Worm (Caenorhabditis elegans) whole organism, L2 larva: ENCODE data around the gene F35A5.2.

Experiments
- C34F6.9 ChIP-seq: fragments of 150-350 bp; optimal IDR thresholded peaks from 2 replicates; lab custom pipeline; 2014; ENCODE audit warnings: missing biosample characterization, missing genetic modification characterization
- F13H6.1 ChIP-seq: sonication (generic microtip); optimal IDR thresholded peaks from 2 replicates; lab custom pipeline; 2016; ENCODE audit warnings: missing genetic modification characterization, missing compliant biosample characterization
- aly-2 ChIP-seq: fragments of 150-350 bp; optimal IDR thresholded peaks from 2 replicates; lab custom pipeline; 2014; ENCODE audit warnings: missing biosample characterization, missing genetic modification characterization
- blmp-1 ChIP-seq: sonication (generic microtip); optimal IDR thresholded peaks from 2 replicates; lab custom pipeline; 2017; ENCODE audit warnings: missing genetic modification characterization, mild to moderate bottlenecking, missing compliant biosample characterization, antibody characterized with exemption, moderate library complexity; ENCODE audit not compliant: insufficient read depth
- ceh-16 ChIP-seq: fragments of 150-350 bp; optimal IDR thresholded peaks from 2 replicates; lab custom pipeline; 2014; ENCODE audit warnings: missing biosample characterization, missing genetic modification characterization
- ceh-82 ChIP-seq: fragments of 150-350 bp; optimal IDR thresholded peaks from 2 replicates; lab custom pipeline; 2014; ENCODE audit warnings: missing biosample characterization, missing genetic modification characterization
- crh-2 ChIP-seq: sonication (generic microtip); optimal IDR thresholded peaks from 2 replicates; lab custom pipeline; 2017; ENCODE audit warnings: missing biosample characterization, missing genetic modification characterization
- dmd-4 ChIP-seq: sonication (generic microtip); optimal IDR thresholded peaks from 2 replicates; lab custom pipeline; 2017; ENCODE audit warnings: missing biosample characterization, missing genetic modification characterization
- egl-27 ChIP-seq: sonication (generic microtip); optimal IDR thresholded peaks from 3 replicates; lab custom pipeline; 2017; ENCODE audit warnings: missing biosample characterization, missing genetic modification reagents, missing genetic modification characterization
- elt-1 ChIP-seq: fragments of 150-350 bp; optimal IDR thresholded peaks from 2 replicates; lab custom pipeline; 2014; ENCODE audit warnings: missing biosample characterization, missing genetic modification characterization
- fos-1 ChIP-seq: fragments of 150-350 bp; optimal IDR thresholded peaks from 2 replicates; lab custom pipeline; 2014; ENCODE audit warnings: missing biosample characterization, missing genetic modification characterization
- gmeb-1 ChIP-seq: fragments of 150-350 bp; optimal IDR thresholded peaks from 2 replicates; lab custom pipeline; 2014; ENCODE audit warnings: missing biosample characterization, missing genetic modification characterization
- lin-11 ChIP-seq: fragments of 150-350 bp; sonication (generic microtip); optimal IDR thresholded peaks from 2 replicates; lab custom pipeline; 2014; ENCODE audit warnings: missing biosample characterization, missing genetic modification characterization, inconsistent platforms, mixed read lengths
- lin-39 ChIP-seq: fragments of 150-350 bp; optimal IDR thresholded peaks from 2 replicates; lab custom pipeline; 2014; ENCODE audit warnings: missing biosample characterization, missing genetic modification reagents, missing genetic modification characterization
- lsy-2 ChIP-seq, 2 experiments: fragments of 150-350 bp in 1 of 2; sonication (generic microtip) in 1 of 2; optimal IDR thresholded peaks; 2 replicates each; lab custom pipeline; 2014 to 2017; ENCODE audit warnings: missing biosample characterization in 2 of 2, missing genetic modification characterization in 2 of 2
- mab-5 ChIP-seq: fragments of 150-350 bp; optimal IDR thresholded peaks from 2 replicates; lab custom pipeline; 2014; ENCODE audit warnings: missing biosample characterization, missing genetic modification characterization
- mbf-1 ChIP-seq: sonication (generic microtip); optimal IDR thresholded peaks from 2 replicates; lab custom pipeline; 2017; ENCODE audit warnings: missing biosample characterization, missing genetic modification characterization
- mdl-1 ChIP-seq, 2 experiments: fragments of 150-350 bp in 1 of 2; sonication (generic microtip) in 1 of 2; optimal IDR thresholded peaks; 2 replicates each; lab custom pipeline; 2017; ENCODE audit warnings: missing biosample characterization in 2 of 2, missing genetic modification characterization in 2 of 2
- nhr-10 ChIP-seq: sonication (generic microtip); optimal IDR thresholded peaks from 2 replicates; lab custom pipeline; 2017; ENCODE audit warnings: missing biosample characterization, missing genetic modification characterization
- nhr-11 ChIP-seq: fragments of 150-350 bp; optimal IDR thresholded peaks from 2 replicates; lab custom pipeline; 2014; ENCODE audit warnings: missing biosample characterization, missing genetic modification characterization
- nhr-129 ChIP-seq: fragments of 150-350 bp; optimal IDR thresholded peaks from 2 replicates; lab custom pipeline; 2014; ENCODE audit warnings: missing biosample characterization, missing genetic modification characterization
- nhr-21 ChIP-seq: fragments of 150-350 bp; optimal IDR thresholded peaks from 2 replicates; lab custom pipeline; 2014; ENCODE audit warnings: missing biosample characterization, missing genetic modification characterization
- nhr-23 ChIP-seq: fragments of 150-350 bp; optimal IDR thresholded peaks from 2 replicates; lab custom pipeline; 2014; ENCODE audit warnings: missing biosample characterization, missing genetic modification reagents, missing genetic modification characterization
- nhr-25 ChIP-seq: fragments of 150-350 bp; sonication (generic microtip); optimal IDR thresholded peaks from 3 replicates; lab custom pipeline; 2014; ENCODE audit warnings: missing biosample characterization, missing genetic modification characterization
- nhr-6 ChIP-seq: fragments of 150-350 bp; optimal IDR thresholded peaks from 2 replicates; lab custom pipeline; 2014; ENCODE audit warnings: missing biosample characterization, missing genetic modification characterization
- sem-4 ChIP-seq: fragments of 150-350 bp; optimal IDR thresholded peaks from 2 replicates; lab custom pipeline; 2014; ENCODE audit warnings: missing biosample characterization, missing genetic modification reagents, missing genetic modification characterization
- skn-1 ChIP-seq: sonication (generic microtip); optimal IDR thresholded peaks from 2 replicates; lab custom pipeline; 2017; ENCODE audit warnings: missing biosample characterization, missing genetic modification characterization
- sma-3 ChIP-seq: sonication (generic microtip); optimal IDR thresholded peaks from 2 replicates; lab custom pipeline; 2016; ENCODE audit warnings: missing genetic modification reagents, missing genetic modification characterization, missing compliant biosample characterization
- sma-9 ChIP-seq, 2 experiments: fragments of 150-350 bp in 1 of 2; sonication (generic microtip) in 1 of 2; optimal IDR thresholded peaks; 2 replicates each; lab custom pipeline; 2014 to 2016; ENCODE audit warnings: missing genetic modification characterization in 2 of 2, mild to moderate bottlenecking in 1 of 2, missing biosample characterization in 1 of 2, missing compliant biosample characterization in 1 of 2, missing genetic modification reagents in 1 of 2, moderate library complexity in 1 of 2
- snpc-4 ChIP-seq: fragments of 150-350 bp; optimal IDR thresholded peaks from 2 replicates; lab custom pipeline; 2014; ENCODE audit warnings: missing biosample characterization, missing genetic modification characterization
- unc-39 ChIP-seq: fragments of 150-350 bp; optimal IDR thresholded peaks from 2 replicates; lab custom pipeline; 2014; ENCODE audit warnings: missing biosample characterization, missing genetic modification characterization
- unc-55 ChIP-seq: fragments of 150-350 bp; sonication (generic microtip); optimal IDR thresholded peaks from 3 replicates; lab custom pipeline; 2014; ENCODE audit warnings: missing biosample characterization, missing genetic modification reagents, missing genetic modification characterization
- unc-62 ChIP-seq: fragments of 150-350 bp; optimal IDR thresholded peaks from 2 replicates; lab custom pipeline; 2014; ENCODE audit warnings: missing biosample characterization, missing genetic modification reagents, missing genetic modification characterization
- zag-1 ChIP-seq: fragments of 150-350 bp; optimal IDR thresholded peaks from 2 replicates; lab custom pipeline; 2014; ENCODE audit warnings: missing biosample characterization, missing genetic modification characterization
- ztf-1 ChIP-seq: fragments of 200-800 bp; sonication (Bioruptor generic); conservative IDR thresholded peaks from 2 replicates; pipeline ENCODE4 v1.3.6; 2022; ENCODE audit warnings: missing genetic modification characterization, missing compliant biosample characterization
- ztf-4 ChIP-seq: fragments of 150-350 bp; optimal IDR thresholded peaks from 2 replicates; lab custom pipeline; 2014; ENCODE audit warnings: missing biosample characterization, missing genetic modification characterization

F35A5.2 gene

DNA sequence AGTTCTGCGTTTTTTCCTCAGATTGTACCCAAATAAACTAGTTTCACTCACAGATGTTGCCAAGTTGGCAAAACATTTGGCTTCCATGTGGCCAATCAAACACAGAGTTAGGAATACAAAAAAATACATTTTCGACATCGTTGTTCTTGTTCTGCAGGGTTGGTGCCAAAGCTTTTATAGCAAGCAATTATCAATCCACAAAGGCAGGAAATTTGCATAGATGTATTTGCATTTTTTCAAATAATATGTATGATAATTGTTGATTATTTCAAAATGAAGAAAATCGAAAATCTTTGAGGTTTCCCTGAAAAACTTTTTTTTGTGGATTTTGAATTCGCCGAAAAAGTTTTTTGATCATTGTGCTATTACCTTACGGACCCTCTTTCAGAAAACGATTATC, 42.5 kb upstream of the F35A5.2 start, which contains the start of gene T14G12.11:
T14G12.11 (minus strand) TSS at position 138 of the 400 bp plus-strand sequence.
- no peak for TF ChIP-seq crh-2 (tag; lab: Kevin White, UChicago)
- TF ChIP-seq unc-62 (GFP tag; lab: Kevin White, UChicago) = no peak
- TF ChIP-seq elt-1 (tag; lab: Kevin White, UChicago) = no peak
- TF ChIP-seq mab-5 (tag; lab: Kevin White, UChicago) = no peak
- TF ChIP-seq lin-39 (tag; lab: Kevin White, UChicago) = no peak
- TF ChIP-seq fos-1 = no peak
- TF ChIP-seq sma-9 (GFP tag; optimal IDR thresholded peaks at IDR 0.05; lab: Kevin White, UChicago) = no peak
- no peak for TF ChIP-seq sma-9 (tag; optimal IDR thresholded peaks at IDR 0.05; lab: Kevin White, UChicago)
- no peak for TF ChIP-seq skn-1 (tag; lab: Kevin White, UChicago)
- no peak for TF ChIP-seq sem-4 (tag; lab: Kevin White, UChicago)

DNA sequence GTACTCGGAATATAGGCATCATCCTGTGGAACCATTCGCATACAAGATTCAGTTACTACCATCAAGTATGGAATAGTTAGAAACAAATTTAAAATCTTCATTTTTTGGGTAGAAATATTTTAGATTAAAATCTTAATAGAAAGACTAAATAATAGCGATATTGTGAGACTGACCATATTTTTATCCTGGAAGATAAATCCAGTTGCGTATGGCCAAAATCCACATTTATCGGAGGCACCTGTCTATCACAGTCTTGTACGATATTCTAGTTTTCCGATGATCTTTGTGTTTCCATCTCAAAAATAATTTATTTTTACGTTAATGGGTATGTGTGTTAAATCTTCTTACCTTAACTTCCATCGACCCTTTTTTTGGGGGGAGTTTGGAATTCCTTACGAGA, 40.6 kb upstream of the F35A5.2 start, which contains the start of gene F47B7.3:
F47B7.3 (minus strand) TSS at position 101 of the 400 bp plus-strand sequence.
- TF ChIP-seq nhr-11 (tag; lab: Kevin White, UChicago) = no peak
- TF ChIP-seq unc-39 (tag; lab: Kevin White, UChicago) = no peak
- TF ChIP-seq ztf-1 = no peak
- no peak for TF ChIP-seq lin-39 (tag; lab: Kevin White, UChicago)
- no peak for TF ChIP-seq aly-2 (tag; lab: Kevin White, UChicago)
- TF ChIP-seq zag-1 (tag; lab: Kevin White, UChicago) = no peak
- no peak for TF ChIP-seq unc-55 (GFP tag; lab: Kevin White, UChicago)
- TF ChIP-seq ceh-16 = no peak
- TF ChIP-seq dmd-4 (tag; lab: Kevin White, UChicago) = no peak
- TF ChIP-seq mbf-1 (tag; lab: Kevin White, UChicago) = no peak
- no peak for TF ChIP-seq lsy-2 (tag; optimal IDR thresholded peaks at IDR 0.05; lab: Kevin White, UChicago)
- TF ChIP-seq, all 48 proteins: peak for 0

DNA sequence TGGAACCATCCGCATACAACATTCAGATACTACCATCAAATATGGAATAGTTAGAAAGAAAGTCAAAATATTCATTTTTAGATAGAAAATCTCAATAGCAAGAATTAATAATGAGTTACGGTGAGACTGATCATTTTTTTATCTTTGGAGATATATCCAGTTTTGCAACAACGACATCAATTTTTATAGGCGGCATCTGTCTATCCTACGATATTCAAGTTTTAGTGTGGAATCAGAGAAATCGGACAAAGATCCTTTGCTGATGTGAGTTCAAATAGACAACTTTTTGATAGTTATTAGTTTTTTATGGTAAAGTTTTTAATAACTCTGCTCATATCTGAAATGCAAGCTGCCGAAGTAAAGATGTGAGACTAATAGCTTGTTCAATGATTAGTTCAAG, 38.4 kb upstream of the F35A5.2 start, which contains the start of gene F47B7.4:
F47B7.4 (minus strand) TSS at position 101 of the 400 bp plus-strand sequence.
- TF ChIP-seq nhr-129 = no peak
- no peak for TF ChIP-seq sma-3 (GFP tag; lab: Kevin White, UChicago)
- TF ChIP-seq F13H6.1 = no peak
- TF ChIP-seq ceh-82 = no peak
- TF ChIP-seq lin-11 (tag; lab: Kevin White, UChicago) = no peak
- TF ChIP-seq nhr-6 (tag; lab: Kevin White, UChicago) = no peak

DNA sequence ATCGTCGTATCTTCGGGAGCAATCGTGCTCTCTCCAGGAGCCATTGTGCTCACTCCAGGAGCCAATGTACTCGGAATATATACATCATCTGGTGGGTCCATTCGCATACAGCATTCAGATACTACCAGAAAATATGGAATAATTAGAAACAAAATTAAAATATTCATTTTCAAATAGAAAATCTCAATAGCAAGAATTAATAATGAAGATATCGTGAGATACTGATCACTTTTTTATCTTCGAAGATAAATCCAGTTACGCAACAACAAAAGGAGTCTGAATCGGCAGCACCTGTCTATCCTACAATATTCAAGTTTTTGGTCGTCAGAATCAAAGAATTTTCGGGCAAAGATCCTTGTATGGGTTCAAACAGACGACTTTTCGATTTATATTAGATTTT, 36.2 kb upstream of the F35A5.2 start, which contains the start of gene F47B7.5:
F47B7.5 (minus strand) TSS at position 101 of the 400 bp plus-strand sequence.
- TF ChIP-seq lin-11 (tag; lab: Kevin White, UChicago) = no peak
- no peak for TF ChIP-seq C34F6.9
- TF ChIP-seq F13H6.1 = no peak
- TF ChIP-seq unc-55 (GFP tag; lab: Kevin White, UChicago) = no peak
- TF ChIP-seq nhr-25 = no peak
- TF ChIP-seq nhr-21 (tag; lab: Kevin White, UChicago) = no peak
- TF ChIP-seq ceh-16 = no peak
- no peak for TF ChIP-seq blmp-1
- TF ChIP-seq nhr-6 (tag; lab: Kevin White, UChicago) = no peak

DNA sequence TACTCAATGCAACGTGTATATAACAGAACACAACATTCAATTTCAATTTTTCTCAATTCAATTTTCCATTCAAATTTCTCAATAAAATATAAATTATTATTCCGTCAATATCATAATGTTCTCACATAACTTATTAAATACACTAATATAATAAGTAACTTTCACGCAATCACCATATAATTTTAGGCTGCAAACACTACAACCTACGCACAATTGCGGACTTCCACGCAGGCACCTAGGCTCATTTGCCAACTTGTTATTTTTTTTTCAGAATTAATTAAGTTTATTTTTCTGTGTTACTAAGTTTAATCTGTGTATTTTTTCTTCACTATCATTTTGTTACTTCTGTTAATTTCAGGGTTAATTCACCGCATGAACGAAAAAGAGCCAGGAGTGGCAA, 32.5 kb upstream of the F35A5.2 start, which contains the start of gene F47B7.2:
F47B7.2 (plus strand) TSS at position 358 of the 400 bp plus-strand sequence.
- no peak for TF ChIP-seq zag-1 (tag; lab: Kevin White, UChicago)
- no peak for TF ChIP-seq mdl-1 (tag; optimal IDR thresholded peaks at IDR 0.05; lab: Kevin White, UChicago)
- peak; percentile 13 for TF ChIP-seq fos-1
- peak in 1 of 2 experiments; percentile 21 for TF ChIP-seq lsy-2 (tag; optimal IDR thresholded peaks at IDR 0.05; lab: Kevin White, UChicago)
- TF ChIP-seq C34F6.9 = peak; percentile 57
- TF ChIP-seq egl-27 (tag; lab: Kevin White, UChicago) = no peak
- TF ChIP-seq nhr-10 (tag; lab: Kevin White, UChicago) = no peak
- TF ChIP-seq gmeb-1 (tag; lab: Kevin White, UChicago) = peak; percentile 38
- no peak for TF ChIP-seq dmd-4 (tag; lab: Kevin White, UChicago)
- TF ChIP-seq snpc-4 (tag; lab: Kevin White, UChicago) = no peak
- TF ChIP-seq sma-9 (GFP tag; optimal IDR thresholded peaks at IDR 0.05; lab: Kevin White, UChicago) = peak; percentile 19
- no peak for TF ChIP-seq sma-9 (tag; optimal IDR thresholded peaks at IDR 0.05; lab: Kevin White, UChicago)
- no peak for TF ChIP-seq nhr-23 (tag; lab: Kevin White, UChicago)
- TF ChIP-seq unc-55 (GFP tag; lab: Kevin White, UChicago) = peak; percentile 64
- TF ChIP-seq sem-4 (tag; lab: Kevin White, UChicago) = peak; percentile 15
- TF ChIP-seq ztf-4 (tag; lab: Kevin White, UChicago) = no peak
- no peak for TF ChIP-seq nhr-21 (tag; lab: Kevin White, UChicago)
- TF ChIP-seq crh-2 (tag; lab: Kevin White, UChicago) = peak; percentile 17
